Fruit fly (Drosophila melanogaster): Measurements from ENCODE around the gene CG14441.
A peak's percentile ranks its signal among the peaks of the same experiment; 100 is the strongest.

Gene CG14441

dm6 chrX:6698248-6698812 is 978 bp upstream of the CG14441 start, which contains the start of gene CG14440 (continued):
- TF ChIP-seq CG11093 (GFP tag; IDR thresholded peaks at IDR 0.05) (no peak), CG7372 (GFP tag; IDR thresholded peaks at IDR 0.05) (no peak), HHEX (GFP tag; optimal IDR thresholded peaks at IDR 0.05) (no peak), lmd (GFP tag; IDR thresholded peaks at IDR 0.05) (no peak), pzg (GFP tag; optimal IDR thresholded peaks at IDR 0.05) (peak; percentile 39), Sox100B (GFP tag; optimal IDR thresholded peaks at IDR 0.05) (no peak), fd64A (GFP tag; optimal IDR thresholded peaks at IDR 0.05) (no peak), salm (tag; optimal IDR thresholded peaks at IDR 0.05) (no peak), CG1603 (tag; optimal IDR thresholded peaks at IDR 0.05) (peak; percentile 8), E2f2 (GFP tag; IDR thresholded peaks at IDR 0.05) (peak; percentile 38), CG9817 (tag; optimal IDR thresholded peaks at IDR 0.05) (no peak), Nf-YB (GFP tag; optimal IDR thresholded peaks at IDR 0.05) (no peak), CG7786 (GFP tag; optimal IDR thresholded peaks at IDR 0.05) (no peak), CG11696 (GFP tag; IDR thresholded peaks at IDR 0.05) (no peak), Hand (GFP tag; optimal IDR thresholded peaks at IDR 0.05) (no peak), CG10462 (GFP tag; optimal IDR thresholded peaks at IDR 0.05) (no peak), Spps (tag; optimal IDR thresholded peaks at IDR 0.05) (no peak), fd96Cb (tag; optimal IDR thresholded peaks at IDR 0.05) (no peak), bsh (GFP tag; optimal IDR thresholded peaks at IDR 0.05) (peak in 1 of 2 experiments; percentile 7), Dbx (GFP tag; IDR thresholded peaks at IDR 0.05) (no peak), CG12104 (GFP tag; optimal IDR thresholded peaks at IDR 0.05) (no peak), zf30C (GFP tag; optimal IDR thresholded peaks at IDR 0.05) (no peak), CG30403 (GFP tag; optimal IDR thresholded peaks at IDR 0.05) (no peak), CG11695 (GFP tag; IDR thresholded peaks at IDR 0.05) (no peak), usp (GFP tag; optimal IDR thresholded peaks at IDR 0.05) (no peak), Antp (GFP tag; optimal IDR thresholded peaks at IDR 0.05) (no peak), CG15514 (GFP tag; optimal IDR thresholded peaks at IDR 0.05) (peak; percentile 37), Adf1 (GFP tag; IDR thresholded peaks at IDR 0.05) (no peak; the same call in 1 of the 2 replicates), CG14441 (GFP tag; IDR thresholded peaks at IDR 0.05) (0 out of 2 replicates have a peak, but pooled peaks have one; percentile 19), sug (tag; optimal IDR thresholded peaks at IDR 0.05) (peak; percentile 5), her (GFP tag; optimal IDR thresholded peaks at IDR 0.05) (no peak), gce (GFP tag; IDR thresholded peaks at IDR 0.05) (no peak), CoRest (tag; optimal IDR thresholded peaks at IDR 0.05) (no peak), pnt (GFP tag; optimal IDR thresholded peaks at IDR 0.05) (no peak), grau (tag; optimal IDR thresholded peaks at IDR 0.05) (no peak), CG10366 (GFP tag; IDR thresholded peaks at IDR 0.05) (no peak), aop (GFP tag; IDR thresholded peaks at IDR 0.05) (no peak), Tbp (GFP tag; optimal IDR thresholded peaks at IDR 0.05) (no peak), CG7963 (GFP tag; IDR thresholded peaks at IDR 0.05; ENCODE audit: partially characterized antibody) (no peak), CG11560 (tag; IDR thresholded peaks at IDR 0.05) (no peak), pb (GFP tag; optimal IDR thresholded peaks at IDR 0.05) (no peak), cad (GFP tag; optimal IDR thresholded peaks at IDR 0.05) (no peak), ap (GFP tag; IDR thresholded peaks at IDR 0.05) (no peak), Side (GFP tag; optimal IDR thresholded peaks at IDR 0.05) (no peak), CG32772 (GFP tag; IDR thresholded peaks at IDR 0.05) (no peak), sd (tag; optimal IDR thresholded peaks at IDR 0.05) (peak; percentile 37), CG4820 (GFP tag; optimal IDR thresholded peaks at IDR 0.05) (no peak), CG12236 (GFP tag; optimal IDR thresholded peaks at IDR 0.05) (no peak), CG15601 (tag; optimal IDR thresholded peaks at IDR 0.05) (peak; percentile 30), emc (GFP tag; optimal IDR thresholded peaks at IDR 0.05) (no peak), CG15479 (GFP tag; optimal IDR thresholded peaks at IDR 0.05) (no peak), CG15073 (GFP tag; optimal IDR thresholded peaks at IDR 0.05) (no peak)

Measured in whole organism, embryonic.